Worm (Caenorhabditis elegans): Measurements from ENCODE around the gene F10C2.4.

- TF ChIP-seq him-1 (tag; optimal IDR thresholded peaks at IDR 0.05) (no peak), dao-5 (tag; optimal IDR thresholded peaks at IDR 0.05) (no peak)
Observed at ce11 chrV:12011686-12012085, 29.7 kb upstream of the F10C2.4 start.

All from whole organism, L4/young adult.